Worm (Caenorhabditis elegans): ENCODE results near the gene srd-48.
"Not testable (repeated sequence)": the region's sequence is repeated elsewhere in the genome, so short reads cannot be mapped to it uniquely, and the experiment has no call there.

ce11 chrX:12302755-12303154 is 33.2 kb upstream of the srd-48 start, which contains the start of gene dot-1.3:
- TF ChIP-seq lsy-2 (tag; optimal IDR thresholded peaks at IDR 0.05); ztf-11 (tag; optimal IDR thresholded peaks at IDR 0.05); pqm-1 (tag; optimal IDR thresholded peaks at IDR 0.05); alr-1 (tag; optimal IDR thresholded peaks at IDR 0.05; ENCODE audit: borderline replicate concordance); ama-1 (optimal IDR thresholded peaks at IDR 0.05); zag-1 (tag; optimal IDR thresholded peaks at IDR 0.05); jun-1 (tag; optimal IDR thresholded peaks at IDR 0.05); unc-86 (tag; optimal IDR thresholded peaks at IDR 0.05); mdl-1 (tag; optimal IDR thresholded peaks at IDR 0.05); nhr-237 (tag; optimal IDR thresholded peaks at IDR 0.05): not testable (repeated sequence)
